Worm (Caenorhabditis elegans) whole organism, young adult: ENCODE measurements around the gene cin-4.

Experiments used
- B0019.2 ChIP-seq: fragments of 200-800 bp; sonication (Bioruptor generic); conservative IDR thresholded peaks from 2 replicates; pipeline ENCODE4 v1.3.6; 2022; ENCODE audit warnings: missing genetic modification reagents, missing genetic modification characterization, missing compliant biosample characterization
- B0035.1 ChIP-seq: sonication (generic microtip); optimal IDR thresholded peaks from 2 replicates; lab custom pipeline; 2016; ENCODE audit warnings: missing genetic modification characterization, mild to moderate bottlenecking, missing compliant biosample characterization, missing genotype, missing genetic modification reagents
- C06A6.2 ChIP-seq: fragments of 200-800 bp; sonication (Bioruptor generic); conservative IDR thresholded peaks from 2 replicates; pipeline ENCODE4 v1.3.6; 2022; ENCODE audit warnings: missing genetic modification characterization, missing compliant biosample characterization
- F22D6.2 ChIP-seq: sonication (generic microtip); optimal IDR thresholded peaks from 2 replicates; lab custom pipeline; 2016; ENCODE audit warnings: mild to moderate bottlenecking, missing genetic modification characterization, missing compliant biosample characterization
- F23B12.7 ChIP-seq: sonication (generic microtip); optimal IDR thresholded peaks from 2 replicates; lab custom pipeline; 2017; ENCODE audit warnings: missing genetic modification characterization, mild to moderate bottlenecking, missing compliant biosample characterization, antibody characterized with exemption, moderate library complexity; ENCODE audit not compliant: insufficient read depth
- F57C9.4 ChIP-seq: sonication (generic microtip); optimal IDR thresholded peaks from 2 replicates; lab custom pipeline; 2017; ENCODE audit warnings: mild to moderate bottlenecking, missing genetic modification characterization, missing compliant biosample characterization
- T26A5.8 ChIP-seq: sonication (generic microtip); optimal IDR thresholded peaks from 2 replicates; lab custom pipeline; 2016; ENCODE audit warnings: missing genetic modification characterization, missing compliant biosample characterization
- Y53F4B.3 ChIP-seq: fragments of 200-800 bp; sonication (Bioruptor generic); IDR thresholded peaks from 2 replicates; pipeline ENCODE4 v1.3.6; 2022; ENCODE audit warnings: missing genetic modification reagents, missing genetic modification characterization, missing compliant biosample characterization
- Y53G8AR.9 ChIP-seq: fragments of 200-800 bp; sonication (Bioruptor generic); conservative IDR thresholded peaks from 2 replicates; pipeline ENCODE4 v1.3.6; 2022; ENCODE audit warnings: missing genetic modification reagents, missing genetic modification characterization, missing compliant biosample characterization
- Y67H2A.10 ChIP-seq: fragments of 200-800 bp; sonication (Bioruptor generic); conservative IDR thresholded peaks from 2 replicates; pipeline ENCODE4 v1.3.6; 2022; ENCODE audit warnings: missing genetic modification reagents, missing genetic modification characterization, missing compliant biosample characterization
- Y95B8A.8 ChIP-seq: fragments of 200-800 bp; sonication (Bioruptor generic); IDR thresholded peaks from 2 replicates; pipeline ENCODE4 v1.3.6; 2022; ENCODE audit warnings: missing genetic modification reagents, missing genetic modification characterization, missing compliant biosample characterization
- ama-1 ChIP-seq, 3 experiments: fragments of 150-350 bp in 1 of 3; sonication (generic microtip) in 2 of 3; optimal IDR thresholded peaks; 2 replicates each; lab custom pipeline; 2014 to 2018; ENCODE audit warnings: missing biosample characterization in 2 of 3, missing genetic modification characterization in 2 of 3, missing genetic modification reagents in 2 of 3
- attf-3 ChIP-seq: fragments of 200-800 bp; sonication (Bioruptor generic); conservative IDR thresholded peaks from 2 replicates; pipeline ENCODE4 v1.3.6; 2022; ENCODE audit warnings: missing genetic modification reagents, missing genetic modification characterization, missing compliant biosample characterization
- bed-1 ChIP-seq: fragments of 200-800 bp; sonication (Bioruptor generic); IDR thresholded peaks from 2 replicates; pipeline ENCODE4 v1.3.6; 2022; ENCODE audit warnings: missing genetic modification reagents, missing genetic modification characterization, missing compliant biosample characterization
- bed-2 ChIP-seq: fragments of 200-800 bp; sonication (Bioruptor generic); IDR thresholded peaks from 2 replicates; pipeline ENCODE4 v1.3.6; 2022; ENCODE audit warnings: missing genetic modification reagents, missing genetic modification characterization, missing compliant biosample characterization
- ccch-3 ChIP-seq: fragments of 200-800 bp; sonication (Bioruptor generic); optimal IDR thresholded peaks from 2 replicates; lab custom pipeline; 2018; ENCODE audit warnings: mild to moderate bottlenecking, missing genetic modification characterization, missing compliant biosample characterization
- cebp-2 ChIP-seq: fragments of 200-800 bp; sonication (Bioruptor generic); IDR thresholded peaks from 2 replicates; pipeline ENCODE4 v1.3.6; 2022; ENCODE audit warnings: missing genetic modification characterization, missing compliant biosample characterization
- ceh-58 ChIP-seq: fragments of 200-800 bp; sonication (Bioruptor generic); IDR thresholded peaks from 2 replicates; pipeline ENCODE4 v1.3.6; 2022; ENCODE audit warnings: missing genetic modification characterization, missing compliant biosample characterization
- ceh-91 ChIP-seq: fragments of 200-800 bp; sonication (Bioruptor generic); IDR thresholded peaks from 2 replicates; pipeline ENCODE4 v1.3.6; 2022; ENCODE audit warnings: missing genetic modification reagents, missing genetic modification characterization, missing compliant biosample characterization
- die-1 ChIP-seq: sonication (generic microtip); optimal IDR thresholded peaks from 2 replicates; lab custom pipeline; 2016; ENCODE audit warnings: missing genotype, mild to moderate bottlenecking, missing genetic modification characterization, missing compliant biosample characterization
- dpl-1 ChIP-seq: fragments of 150-350 bp; optimal IDR thresholded peaks from 2 replicates; lab custom pipeline; 2014; ENCODE audit warnings: missing biosample characterization, missing genetic modification reagents, missing genetic modification characterization
- egrh-3 ChIP-seq: fragments of 200-800 bp; sonication (Bioruptor generic); IDR thresholded peaks from 2 replicates; pipeline ENCODE4 v1.3.6; 2022; ENCODE audit warnings: missing genetic modification reagents, missing genetic modification characterization, missing compliant biosample characterization
- gei-17 ChIP-seq: fragments of 200-800 bp; sonication (Bioruptor generic); optimal IDR thresholded peaks from 2 replicates; lab custom pipeline; 2018; ENCODE audit warnings: mild to moderate bottlenecking, missing genetic modification characterization, missing compliant biosample characterization
- hrde-1 ChIP-seq: sonication (generic microtip); optimal IDR thresholded peaks from 2 replicates; lab custom pipeline; 2016; ENCODE audit warnings: missing genetic modification characterization, mild to moderate bottlenecking, missing compliant biosample characterization, moderate library complexity, missing genotype, missing genetic modification reagents, borderline replicate concordance
- hsf-1 ChIP-seq: fragments of 200-800 bp; sonication (Bioruptor generic); IDR thresholded peaks from 2 replicates; pipeline ENCODE4 v1.3.6; 2022; ENCODE audit warnings: missing genetic modification reagents, missing genetic modification characterization, missing compliant biosample characterization
- let-526 ChIP-seq: fragments of 200-800 bp; sonication (Bioruptor generic); IDR thresholded peaks from 2 replicates; pipeline ENCODE4 v1.3.6; 2022; ENCODE audit warnings: missing genetic modification reagents, missing genetic modification characterization, missing compliant biosample characterization
- lin-26 ChIP-seq: fragments of 200-800 bp; sonication (Bioruptor generic); IDR thresholded peaks from 2 replicates; pipeline ENCODE4 v1.3.6; 2022; ENCODE audit warnings: missing genetic modification reagents, missing genetic modification characterization, missing compliant biosample characterization
- lin-40 ChIP-seq: sonication (generic microtip); optimal IDR thresholded peaks from 2 replicates; lab custom pipeline; 2016; ENCODE audit warnings: missing genetic modification characterization, mild to moderate bottlenecking, missing compliant biosample characterization, missing genotype, missing genetic modification reagents
- lir-1 ChIP-seq: fragments of 200-800 bp; sonication (Bioruptor generic); conservative IDR thresholded peaks from 2 replicates; pipeline ENCODE4 v1.3.6; 2022; ENCODE audit warnings: missing genetic modification reagents, missing genetic modification characterization, missing compliant biosample characterization
- lsl-1 ChIP-seq: fragments of 200-800 bp; sonication (Bioruptor generic); optimal IDR thresholded peaks from 2 replicates; lab custom pipeline; 2018; ENCODE audit warnings: mild to moderate bottlenecking, missing genetic modification characterization, moderate library complexity, missing compliant biosample characterization
- madf-10 ChIP-seq: sonication (generic microtip); optimal IDR thresholded peaks from 2 replicates; lab custom pipeline; 2016; ENCODE audit warnings: mild to moderate bottlenecking, missing genetic modification characterization, missing compliant biosample characterization
- madf-8 ChIP-seq: fragments of 200-800 bp; sonication (Bioruptor generic); conservative IDR thresholded peaks from 2 replicates; pipeline ENCODE4 v1.3.6; 2022; ENCODE audit warnings: missing genetic modification reagents, missing genetic modification characterization, missing compliant biosample characterization
- mes-4 ChIP-seq: sonication (generic microtip); optimal IDR thresholded peaks from 2 replicates; lab custom pipeline; 2016; ENCODE audit warnings: missing genotype, missing genetic modification characterization, missing compliant biosample characterization
- mxl-1 ChIP-seq: sonication (generic microtip); optimal IDR thresholded peaks from 2 replicates; lab custom pipeline; 2016; ENCODE audit warnings: missing genetic modification characterization, missing compliant biosample characterization
- nfya-1 ChIP-seq: sonication (generic microtip); optimal IDR thresholded peaks from 2 replicates; lab custom pipeline; 2017; ENCODE audit warnings: antibody characterized with exemption, missing compliant biosample characterization, missing genetic modification characterization, borderline replicate concordance; ENCODE audit not compliant: insufficient read depth
- nfya-2 ChIP-seq: fragments of 200-800 bp; sonication (Bioruptor generic); IDR thresholded peaks from 2 replicates; pipeline ENCODE4 v1.3.6; 2022; ENCODE audit warnings: missing genetic modification reagents, missing genetic modification characterization, missing compliant biosample characterization
- nfyb-1 ChIP-seq: fragments of 200-800 bp; sonication (Bioruptor generic); IDR thresholded peaks from 2 replicates; pipeline ENCODE4 v1.3.6; 2022; ENCODE audit warnings: missing genetic modification reagents, missing genetic modification characterization, missing compliant biosample characterization
- nhr-179 ChIP-seq: sonication (generic microtip); optimal IDR thresholded peaks from 2 replicates; lab custom pipeline; 2016; ENCODE audit warnings: mild to moderate bottlenecking, missing genetic modification characterization, missing compliant biosample characterization
- sea-2 ChIP-seq: fragments of 200-800 bp; sonication (Bioruptor generic); IDR thresholded peaks from 2 replicates; pipeline ENCODE4 v1.3.6; 2022; ENCODE audit warnings: missing genetic modification characterization, missing compliant biosample characterization
- snpc-4 ChIP-seq, 5 experiments: fragments of 150-350 bp in 1 of 5; sonication (generic microtip) in 4 of 5; optimal IDR thresholded peaks; 2 replicates each; lab custom pipeline; 2014 to 2018; ENCODE audit warnings: missing genetic modification characterization in 5 of 5, missing biosample characterization in 3 of 5, antibody characterized with exemption in 2 of 5, mild to moderate bottlenecking in 2 of 5, missing compliant biosample characterization in 2 of 5, missing genotype in 2 of 5, moderate library complexity in 2 of 5, missing genetic modification reagents in 1 of 5
- somi-1 ChIP-seq: fragments of 200-800 bp; sonication (Bioruptor generic); optimal IDR thresholded peaks from 2 replicates; lab custom pipeline; 2018; ENCODE audit warnings: mild to moderate bottlenecking, missing genetic modification characterization, missing compliant biosample characterization
- sptf-2 ChIP-seq: fragments of 200-800 bp; sonication (Bioruptor generic); optimal IDR thresholded peaks from 2 replicates; lab custom pipeline; 2018; ENCODE audit warnings: mild to moderate bottlenecking, missing genetic modification characterization, missing compliant biosample characterization
- unc-130 ChIP-seq: sonication (generic microtip); optimal IDR thresholded peaks from 2 replicates; lab custom pipeline; 2016; ENCODE audit warnings: missing genetic modification reagents, missing genetic modification characterization, missing compliant biosample characterization
- zfh-2 ChIP-seq: fragments of 200-800 bp; sonication (Bioruptor generic); conservative IDR thresholded peaks from 2 replicates; pipeline ENCODE4 v1.3.6; 2022; ENCODE audit warnings: missing genetic modification reagents, missing genetic modification characterization, missing compliant biosample characterization
- zim-3 ChIP-seq: sonication (generic microtip); optimal IDR thresholded peaks from 2 replicates; lab custom pipeline; 2017; ENCODE audit warnings: mild to moderate bottlenecking, missing genetic modification characterization, moderate library complexity, missing compliant biosample characterization
- ztf-22 ChIP-seq: fragments of 200-800 bp; sonication (Bioruptor generic); optimal IDR thresholded peaks from 2 replicates; lab custom pipeline; 2018; ENCODE audit warnings: mild to moderate bottlenecking, missing genetic modification characterization, moderate library complexity, missing compliant biosample characterization

The cin-4 gene

DNA sequence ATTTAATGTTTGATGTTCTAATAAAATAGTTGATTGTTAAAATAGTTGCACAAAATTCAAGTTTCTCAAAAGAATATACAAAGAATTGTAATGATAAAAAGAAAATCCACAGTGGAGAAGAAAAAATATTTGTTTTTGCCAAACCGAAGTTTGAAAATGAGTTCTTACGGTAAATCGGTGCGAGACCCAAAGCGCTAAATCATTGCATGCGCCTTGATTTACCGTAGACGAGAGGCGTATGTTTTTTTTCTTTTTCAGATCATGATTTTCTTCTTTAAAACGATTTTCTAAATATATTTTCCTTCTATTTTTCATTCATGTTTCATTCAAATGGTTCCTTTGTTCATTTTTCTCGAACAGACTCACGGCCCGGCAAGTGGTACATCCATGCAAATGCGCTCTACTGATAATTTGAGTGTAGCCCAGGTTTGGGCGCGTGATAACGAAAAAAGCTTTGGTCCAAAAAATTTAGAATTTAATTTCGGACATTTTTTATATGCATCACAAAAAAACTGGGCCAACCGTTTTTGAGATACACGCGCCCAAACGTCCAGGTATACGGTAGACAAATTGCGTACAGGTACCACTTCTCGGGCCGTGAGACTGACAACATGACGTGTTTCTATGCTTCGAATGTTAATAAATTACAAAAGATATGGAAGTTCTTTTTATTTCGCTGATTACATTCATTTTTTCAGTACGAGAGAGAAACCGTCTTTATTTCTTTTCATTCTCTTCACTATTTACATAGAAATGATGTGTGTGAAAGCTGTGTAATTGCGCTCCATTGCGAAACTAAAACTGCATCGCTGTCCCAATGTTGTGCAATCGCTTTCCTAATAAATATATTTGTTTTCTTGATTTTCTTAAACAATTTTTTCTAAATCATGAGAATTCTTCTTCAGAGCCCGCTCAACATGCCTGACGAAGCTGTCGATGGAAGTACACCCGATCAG, 12.9 kb upstream of the cin-4 start, which contains the start of gene znf-598:
znf-598 (plus strand) TSS at position 906 of the 956 bp plus-strand sequence.
- TF ChIP-seq nhr-179 (no peak), ama-1 (optimal IDR thresholded peaks at IDR 0.05; lab: Kevin White, UChicago) (no peak), ama-1 (GFP tag; optimal IDR thresholded peaks at IDR 0.05; lab: Kevin White, UChicago) (no peak), lir-1 (GFP tag; lab: Robert Waterston, UW) (no peak), nfya-2 (no peak), ceh-91 (GFP tag; lab: Robert Waterston, UW) (no peak), ztf-22 (GFP tag; lab: Kevin White, UChicago) (no peak), ccch-3 (GFP tag; lab: Kevin White, UChicago) (no peak), Y95B8A.8 (GFP tag; lab: Robert Waterston, UW) (no peak), lin-26 (no peak), hsf-1 (GFP tag; lab: Robert Waterston, UW) (no peak), B0035.1 (no peak), sea-2 (GFP tag; lab: Robert Waterston, UW) (no peak), lin-40 (tag; lab: Kevin White, UChicago) (peak; percentile 12), bed-1 (no peak), lsl-1 (GFP tag; lab: Kevin White, UChicago) (peak; percentile 85), die-1 (tag; lab: Kevin White, UChicago) (no peak), snpc-4 (GFP tag; optimal IDR thresholded peaks at IDR 0.05; lab: Kevin White, UChicago) (no peak), snpc-4 (tag; optimal IDR thresholded peaks at IDR 0.05; lab: Kevin White, UChicago) (peak in 1 of 4 experiments; percentile 16), F57C9.4 (no peak), let-526 (no peak), madf-10 (tag; lab: Kevin White, UChicago) (no peak), egrh-3 (GFP tag; lab: Robert Waterston, UW) (no peak), C06A6.2 (GFP tag; lab: Robert Waterston, UW) (no peak), bed-2 (GFP tag; lab: Robert Waterston, UW) (no peak), zfh-2 (GFP tag; lab: Robert Waterston, UW) (no peak), B0019.2 (no peak), nfyb-1 (GFP tag; lab: Robert Waterston, UW) (no peak), sptf-2 (GFP tag; lab: Kevin White, UChicago) (no peak), T26A5.8 (tag; lab: Kevin White, UChicago) (no peak), somi-1 (GFP tag; lab: Kevin White, UChicago) (no peak), F22D6.2 (tag; lab: Kevin White, UChicago) (no peak), Y53F4B.3 (GFP tag; lab: Robert Waterston, UW) (no peak), gei-17 (no peak), mes-4 (no peak), ceh-58 (GFP tag; lab: Robert Waterston, UW) (no peak), unc-130 (no peak), nfya-1 (tag; lab: Kevin White, UChicago) (no peak), F23B12.7 (tag; lab: Kevin White, UChicago) (no peak), attf-3 (GFP tag; lab: Robert Waterston, UW) (no peak), dpl-1 (no peak), madf-8 (GFP tag; lab: Robert Waterston, UW) (peak; percentile 51; the same call in 1 of the 2 replicates), zim-3 (tag; lab: Kevin White, UChicago) (no peak), Y67H2A.10 (GFP tag; lab: Robert Waterston, UW) (no peak), mxl-1 (tag; lab: Kevin White, UChicago) (no peak), cebp-2 (GFP tag; lab: Robert Waterston, UW) (no peak), Y53G8AR.9 (no peak), hrde-1 (tag; lab: Kevin White, UChicago) (no peak)
